Worm (Caenorhabditis elegans) whole organism, L4 larva: ENCODE measurements around the gene Y49F6B.13.
"Not testable (repeated sequence)": the region's sequence is repeated elsewhere in the genome, so short reads cannot be mapped to it uniquely, and the experiment has no call there.

ENCODE experiments used
- Y48G9A.11 ChIP-seq: fragments of 200-800 bp; sonication (Bioruptor generic); IDR thresholded peaks from 2 replicates; pipeline ENCODE4 v1.3.6; 2022; ENCODE audit warnings: missing genetic modification reagents, missing genetic modification characterization, missing compliant biosample characterization
- Y75B8A.6 ChIP-seq: fragments of 200-800 bp; sonication (Bioruptor generic); IDR thresholded peaks from 2 replicates; pipeline ENCODE4 v1.3.6; 2022; ENCODE audit warnings: missing genetic modification reagents, missing genetic modification characterization, missing compliant biosample characterization
- aha-1 ChIP-seq: fragments of 150-350 bp; peaks from one replicate; lab custom pipeline; 2014; ENCODE audit warnings: missing biosample characterization, missing genetic modification characterization
- aly-2 ChIP-seq: sonication (generic microtip); optimal IDR thresholded peaks from 2 replicates; lab custom pipeline; 2018; ENCODE audit warnings: missing biosample characterization, missing genetic modification characterization
- ceh-44 ChIP-seq: fragments of 200-800 bp; sonication (Bioruptor generic); IDR thresholded peaks from 2 replicates; pipeline ENCODE4 v1.3.6; 2022; ENCODE audit warnings: missing genetic modification reagents, missing genetic modification characterization, missing compliant biosample characterization
- ceh-62 ChIP-seq: sonication (generic microtip); optimal IDR thresholded peaks from 2 replicates; lab custom pipeline; 2017; ENCODE audit warnings: missing biosample characterization, missing genetic modification characterization
- ceh-82 ChIP-seq: sonication (generic microtip); optimal IDR thresholded peaks from 2 replicates; lab custom pipeline; 2017; ENCODE audit warnings: missing biosample characterization, missing genetic modification characterization
- daf-8 ChIP-seq: fragments of 200-800 bp; sonication (Bioruptor generic); IDR thresholded peaks from 2 replicates; pipeline ENCODE4 v1.3.6; 2022; ENCODE audit warnings: missing genetic modification characterization, missing compliant biosample characterization
- dve-1 ChIP-seq: sonication (generic microtip); optimal IDR thresholded peaks from 2 replicates; lab custom pipeline; 2017; ENCODE audit warnings: antibody characterized with exemption, mild to moderate bottlenecking, missing genetic modification characterization, missing compliant biosample characterization; ENCODE audit not compliant: insufficient read depth
- egl-43 ChIP-seq: fragments of 200-800 bp; sonication (Bioruptor generic); IDR thresholded peaks from 2 replicates; pipeline ENCODE4 v1.3.6; 2022; ENCODE audit warnings: missing genetic modification reagents, missing genetic modification characterization, missing compliant biosample characterization
- hlh-30 ChIP-seq: sonication (generic microtip); optimal IDR thresholded peaks from 2 replicates; lab custom pipeline; 2017; ENCODE audit warnings: antibody characterized with exemption, mild to moderate bottlenecking, missing genetic modification characterization, missing compliant biosample characterization; ENCODE audit not compliant: insufficient read depth
- lim-7 ChIP-seq: fragments of 200-800 bp; sonication (Bioruptor generic); IDR thresholded peaks from 2 replicates; pipeline ENCODE4 v1.3.6; 2022; ENCODE audit warnings: missing genetic modification characterization, missing compliant biosample characterization
- lin-39 ChIP-seq: fragments of 150-350 bp; optimal IDR thresholded peaks from 2 replicates; lab custom pipeline; 2014; ENCODE audit warnings: missing biosample characterization, missing genetic modification reagents, missing genetic modification characterization
- mdt-29 ChIP-seq: fragments of 200-800 bp; sonication (Bioruptor generic); IDR thresholded peaks from 2 replicates; pipeline ENCODE4 v1.3.6; 2022; ENCODE audit warnings: missing genetic modification reagents, missing genetic modification characterization, missing compliant biosample characterization
- mxl-3 ChIP-seq: fragments of 200-800 bp; sonication (Bioruptor generic); optimal IDR thresholded peaks from 2 replicates; lab custom pipeline; 2018; ENCODE audit warnings: mild to moderate bottlenecking, missing genetic modification characterization, missing compliant biosample characterization
- nhr-10 ChIP-seq: fragments of 150-350 bp; optimal IDR thresholded peaks from 2 replicates; lab custom pipeline; 2014; ENCODE audit warnings: missing biosample characterization, missing genetic modification characterization
- nhr-11 ChIP-seq: fragments of 150-350 bp; optimal IDR thresholded peaks from 2 replicates; lab custom pipeline; 2014; ENCODE audit warnings: missing biosample characterization, missing genetic modification characterization
- nhr-237 ChIP-seq: sonication (generic microtip); optimal IDR thresholded peaks from 2 replicates; lab custom pipeline; 2017; ENCODE audit warnings: missing biosample characterization, missing genetic modification characterization
- nhr-25 ChIP-seq: sonication (generic microtip); optimal IDR thresholded peaks from 2 replicates; lab custom pipeline; 2017; ENCODE audit warnings: missing genetic modification characterization, mild to moderate bottlenecking, missing compliant biosample characterization, antibody characterized with exemption, moderate library complexity, borderline replicate concordance; ENCODE audit not compliant: insufficient read depth
- nhr-41 ChIP-seq: fragments of 200-800 bp; sonication (Bioruptor generic); IDR thresholded peaks from 2 replicates; pipeline ENCODE4 v1.3.6; 2022; ENCODE audit warnings: missing genetic modification reagents, missing genetic modification characterization, missing compliant biosample characterization
- nhr-76 ChIP-seq: fragments of 150-350 bp; optimal IDR thresholded peaks from 2 replicates; lab custom pipeline; 2014; ENCODE audit warnings: missing biosample characterization, missing genetic modification characterization
- pqm-1 ChIP-seq: sonication (generic microtip); optimal IDR thresholded peaks from 2 replicates; lab custom pipeline; 2017; ENCODE audit warnings: missing biosample characterization, missing genetic modification characterization
- rbr-2 ChIP-seq: sonication (generic microtip); optimal IDR thresholded peaks from 2 replicates; lab custom pipeline; 2016; ENCODE audit warnings: missing genotype, missing genetic modification characterization, missing compliant biosample characterization
- saeg-2 ChIP-seq: fragments of 200-800 bp; sonication (Bioruptor generic); IDR thresholded peaks from 2 replicates; pipeline ENCODE4 v1.3.6; 2022; ENCODE audit warnings: missing genetic modification reagents, missing genetic modification characterization, missing compliant biosample characterization
- sdz-12 ChIP-seq: fragments of 200-800 bp; sonication (Bioruptor generic); optimal IDR thresholded peaks from 2 replicates; lab custom pipeline; 2018; ENCODE audit warnings: mild to moderate bottlenecking, missing genetic modification characterization, missing compliant biosample characterization
- set-16 ChIP-seq: fragments of 200-800 bp; sonication (Bioruptor generic); IDR thresholded peaks from 2 replicates; pipeline ENCODE4 v1.3.6; 2022; ENCODE audit warnings: missing genetic modification reagents, missing genetic modification characterization, missing compliant biosample characterization
- spr-3 ChIP-seq: fragments of 200-800 bp; sonication (Bioruptor generic); optimal IDR thresholded peaks from 2 replicates; lab custom pipeline; 2018; ENCODE audit warnings: mild to moderate bottlenecking, missing genetic modification characterization, missing compliant biosample characterization
- tag-97 ChIP-seq: fragments of 200-800 bp; sonication (Bioruptor generic); IDR thresholded peaks from 2 replicates; pipeline ENCODE4 v1.3.6; 2022; ENCODE audit warnings: missing genetic modification characterization, missing compliant biosample characterization
- unc-130 ChIP-seq: sonication (generic microtip); optimal IDR thresholded peaks from 2 replicates; lab custom pipeline; 2016; ENCODE audit warnings: missing genetic modification reagents, missing genetic modification characterization, missing compliant biosample characterization
- unc-39 ChIP-seq: sonication (generic microtip); optimal IDR thresholded peaks from 2 replicates; lab custom pipeline; 2017; ENCODE audit warnings: missing biosample characterization, missing genetic modification characterization
- unc-62 ChIP-seq, 3 experiments: fragments of 150-350 bp in 1 of 3; sonication (generic microtip); optimal IDR thresholded peaks in 2 of 3; peaks in 1 of 3; 1 replicate in 1 of 3; 2 replicates in 2 of 3; lab custom pipeline; 2014 to 2017; ENCODE audit warnings: missing biosample characterization in 3 of 3, missing genetic modification characterization in 3 of 3, missing genetic modification reagents in 3 of 3, missing genotype in 1 of 3
- zfp-2 ChIP-seq: sonication (generic microtip); optimal IDR thresholded peaks from 2 replicates; lab custom pipeline; 2016; ENCODE audit warnings: mild to moderate bottlenecking, missing genetic modification characterization, missing compliant biosample characterization
- zfp-3 ChIP-seq: fragments of 200-800 bp; sonication (Bioruptor generic); conservative IDR thresholded peaks from 2 replicates; pipeline ENCODE4 v1.3.6; 2022; ENCODE audit warnings: missing genetic modification reagents, missing genetic modification characterization, missing compliant biosample characterization

Gene Y49F6B.13

DNA sequence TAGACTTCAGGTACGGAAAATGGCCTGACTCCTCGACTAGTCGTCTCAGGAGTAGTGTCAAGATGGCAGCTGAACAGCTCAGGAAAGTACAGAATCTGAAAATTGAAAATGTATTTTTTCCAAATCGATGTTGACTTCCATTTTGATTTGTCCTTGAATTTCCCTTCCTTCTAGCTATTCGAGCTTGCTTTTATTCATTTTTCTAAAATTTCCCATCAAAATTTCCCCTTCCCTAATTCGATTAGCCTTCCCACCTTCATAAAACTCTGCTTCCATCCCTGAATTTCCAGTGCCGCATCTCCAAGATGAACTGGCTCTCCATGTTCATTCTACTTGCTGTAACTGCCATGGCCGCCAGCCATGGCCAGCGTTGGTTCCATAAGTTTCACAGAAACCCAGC lies 1.3 kb upstream of the Y49F6B.13 start, which contains the start of gene Y49F6B.6:
Gene Y49F6B.6 (plus strand): TSS at position 301 of the 400 bp plus-strand sequence.
- TF ChIP-seq sdz-12 (GFP tag; lab: Kevin White, UChicago) = no peak
- no peak for TF ChIP-seq nhr-41 (GFP tag; lab: Robert Waterston, UW)
- no peak for TF ChIP-seq hlh-30 (tag; lab: Kevin White, UChicago)
- TF ChIP-seq, all 104 proteins: peak for 0

DNA sequence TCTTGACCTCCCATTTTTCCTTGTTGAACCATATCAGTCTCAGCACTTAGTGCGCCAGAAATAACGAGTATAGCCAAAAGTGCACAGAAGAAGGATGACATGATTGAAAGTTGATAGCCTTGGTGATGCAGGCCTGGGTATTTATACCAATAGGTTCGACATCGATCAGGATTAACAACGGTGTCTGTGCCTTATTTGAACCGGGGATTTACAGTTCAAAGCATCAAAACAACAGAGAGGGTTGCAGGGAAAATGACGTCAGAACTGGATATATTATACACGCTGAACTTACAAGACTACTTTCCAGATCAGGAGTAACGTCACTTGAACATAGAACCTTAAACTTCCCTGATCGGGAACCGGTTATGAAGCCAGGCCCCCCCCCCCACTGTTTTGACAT lies 813 bp upstream of the Y49F6B.13 start, which contains the start of gene Y49F6B.12:
Gene Y49F6B.12 (minus strand): TSS at position 101 of the 400 bp plus-strand sequence.
- TF ChIP-seq spr-3 = no peak
- TF ChIP-seq unc-62 (GFP tag; optimal IDR thresholded peaks at IDR 0.05 in 1 of 2; lab: Kevin White, UChicago) = no peak
- TF ChIP-seq unc-62 (tag; optimal IDR thresholded peaks at IDR 0.05; lab: Kevin White, UChicago) = no peak
- TF ChIP-seq Y48G9A.11 (GFP tag; lab: Robert Waterston, UW) = no peak
- TF ChIP-seq mxl-3 (GFP tag; lab: Kevin White, UChicago) = no peak
- TF ChIP-seq lim-7 (GFP tag; lab: Robert Waterston, UW) = no peak
- peak; percentile 45 for TF ChIP-seq aha-1
- TF ChIP-seq nhr-237 (tag; lab: Kevin White, UChicago) = no peak

DNA sequence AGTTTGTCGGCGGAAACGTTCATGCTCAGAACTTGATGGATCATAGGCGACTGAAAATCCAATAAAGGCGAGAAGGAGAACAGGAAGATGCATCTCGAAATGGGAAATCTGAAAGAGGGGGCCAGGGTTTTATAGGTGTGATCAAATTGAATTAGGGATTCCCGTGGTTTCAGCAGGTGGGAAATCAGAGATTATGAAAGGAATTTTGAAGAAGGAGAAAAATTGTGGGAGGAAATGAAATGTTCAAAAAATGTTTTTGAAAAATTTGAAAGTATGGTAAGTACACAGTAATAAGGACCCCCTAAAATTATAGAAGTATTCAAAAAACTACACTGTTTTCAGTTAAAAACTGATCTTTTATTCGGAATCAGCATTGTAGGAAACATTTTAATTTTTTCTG lies 954 bp downstream of the Y49F6B.13 start, which contains the start of gene Y49F6B.20:
Gene Y49F6B.20 (minus strand): TSS at position 101 of the 400 bp plus-strand sequence.
- TF ChIP-seq ceh-62 (tag; lab: Kevin White, UChicago) (no peak), tag-97 (no peak), rbr-2 (tag; lab: Kevin White, UChicago) (no peak), ceh-44 (no peak), lin-39 (tag; lab: Kevin White, UChicago) (no peak), daf-8 (GFP tag; lab: Robert Waterston, UW) (no peak), nhr-25 (tag; lab: Kevin White, UChicago) (no peak), aly-2 (no peak), unc-39 (tag; lab: Kevin White, UChicago) (no peak), Y75B8A.6 (GFP tag; lab: Robert Waterston, UW) (no peak), nhr-10 (tag; lab: Kevin White, UChicago) (no peak), mdt-29 (GFP tag; lab: Robert Waterston, UW) (no peak)

DNA sequence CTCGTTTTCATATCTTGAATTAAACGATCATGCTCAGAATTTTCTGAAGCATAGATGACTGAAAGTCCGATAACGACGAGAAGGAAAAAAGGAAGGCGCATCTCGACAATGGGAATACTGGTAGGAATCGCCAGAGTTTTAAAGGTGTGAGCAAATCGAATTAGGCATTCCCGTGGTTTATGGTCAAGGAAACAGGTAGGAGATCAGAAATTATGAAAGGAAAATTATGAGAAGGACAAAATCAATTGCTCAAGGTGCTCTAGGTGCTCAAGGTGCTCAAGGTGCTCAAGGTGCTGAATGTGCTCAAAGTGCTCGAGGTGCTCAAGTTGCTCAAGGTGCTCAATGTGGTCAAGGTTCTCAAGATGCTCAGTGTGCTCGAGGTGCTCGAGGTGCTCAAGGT lies 6.9 kb downstream of the Y49F6B.13 start, which contains the start of gene C16C8.10:
Gene C16C8.10 (minus strand): TSS at position 101 of the 400 bp plus-strand sequence.
- TF ChIP-seq unc-62 (GFP tag; optimal IDR thresholded peaks at IDR 0.05 in 1 of 2; lab: Kevin White, UChicago) = peak in 1 of 2 experiments; percentile 23
- TF ChIP-seq unc-62 (tag; optimal IDR thresholded peaks at IDR 0.05; lab: Kevin White, UChicago) = not testable (repeated sequence)
- TF ChIP-seq, all 104 proteins: peak for 1; not testable (repeated sequence) for 103

DNA sequence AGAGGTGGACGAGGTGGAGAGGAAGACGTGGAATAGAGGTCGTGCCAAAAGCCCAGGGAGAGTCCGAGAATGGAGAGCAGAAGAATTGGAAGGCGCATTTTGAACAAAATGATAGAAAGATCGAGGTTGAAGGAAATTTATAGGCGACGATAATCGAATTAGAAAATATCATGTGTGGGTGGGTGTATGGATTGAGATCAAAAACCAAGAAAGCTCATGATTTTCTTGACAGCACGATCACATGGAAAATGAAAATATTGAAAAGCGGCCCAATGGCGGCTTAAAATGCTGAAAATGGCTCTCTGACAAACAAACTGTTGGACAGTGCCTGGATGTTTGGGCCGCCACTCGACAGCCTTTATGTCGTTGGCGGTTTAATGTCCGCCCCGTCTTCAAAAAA lies 8.4 kb downstream of the Y49F6B.13 start, which contains the start of gene C16C8.9:
Gene C16C8.9 (minus strand): TSS at position 101 of the 400 bp plus-strand sequence.
- no peak for TF ChIP-seq lim-7 (GFP tag; lab: Robert Waterston, UW)
- TF ChIP-seq ceh-82 (tag; lab: Kevin White, UChicago) = no peak
- no peak for TF ChIP-seq saeg-2 (GFP tag; lab: Robert Waterston, UW)
- TF ChIP-seq set-16 = no peak
- no peak for TF ChIP-seq Y48G9A.11 (GFP tag; lab: Robert Waterston, UW)
- TF ChIP-seq nhr-76 (tag; lab: Kevin White, UChicago) = no peak
- TF ChIP-seq nhr-11 (tag; lab: Kevin White, UChicago) = no peak
- no peak for TF ChIP-seq unc-130 (GFP tag; lab: Kevin White, UChicago)
- no peak for TF ChIP-seq zfp-2 (tag; lab: Kevin White, UChicago)
- TF ChIP-seq dve-1 (tag; lab: Kevin White, UChicago) = no peak

DNA sequence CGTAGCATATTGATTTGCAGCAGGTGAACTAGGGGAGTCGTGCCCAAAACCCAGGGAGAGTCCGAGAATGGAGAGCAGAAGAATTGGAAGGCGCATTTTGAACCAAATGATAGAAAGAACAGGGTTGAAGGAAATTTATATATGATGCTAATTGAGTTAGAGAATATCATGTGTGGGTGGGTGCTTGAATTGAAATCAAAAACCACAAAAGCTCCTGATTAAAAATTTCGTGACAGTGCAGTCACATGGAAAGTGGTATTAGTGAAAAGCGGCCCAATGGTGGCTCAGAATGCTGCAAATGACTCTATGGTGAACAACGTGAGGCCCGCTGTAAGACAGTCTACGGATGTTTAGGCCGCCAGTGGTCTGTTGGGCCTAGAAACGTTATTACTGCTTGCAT lies 9.9 kb downstream of the Y49F6B.13 start, which contains the start of gene C16C8.8:
Gene C16C8.8 (minus strand): TSS at position 101 of the 400 bp plus-strand sequence.
- TF ChIP-seq spr-3 = no peak
- TF ChIP-seq zfp-3 = no peak
- TF ChIP-seq egl-43 = no peak
- no peak for TF ChIP-seq pqm-1 (tag; lab: Kevin White, UChicago)
- TF ChIP-seq ceh-44 = no peak
